Worm (Caenorhabditis elegans) whole organism, young adult: ENCODE measurements around the gene Y56A3A.6.

Experiments used
- B0035.1 ChIP-seq: sonication (generic microtip); optimal IDR thresholded peaks from 2 replicates; lab custom pipeline; 2016; ENCODE audit warnings: missing genetic modification characterization, mild to moderate bottlenecking, missing compliant biosample characterization, missing genotype, missing genetic modification reagents
- B0336.3 ChIP-seq: fragments of 200-800 bp; sonication (Bioruptor generic); IDR thresholded peaks from 2 replicates; pipeline ENCODE4 v1.3.6; 2022; ENCODE audit warnings: missing genetic modification characterization, missing compliant biosample characterization
- C06A6.2 ChIP-seq: fragments of 200-800 bp; sonication (Bioruptor generic); conservative IDR thresholded peaks from 2 replicates; pipeline ENCODE4 v1.3.6; 2022; ENCODE audit warnings: missing genetic modification characterization, missing compliant biosample characterization
- D2030.7 ChIP-seq: fragments of 200-800 bp; sonication (Bioruptor generic); IDR thresholded peaks from 2 replicates; pipeline ENCODE4 v1.3.6; 2022; ENCODE audit warnings: missing genetic modification reagents, missing genetic modification characterization, missing compliant biosample characterization
- F39B2.1 ChIP-seq: fragments of 200-800 bp; sonication (Bioruptor generic); IDR thresholded peaks from 2 replicates; pipeline ENCODE4 v1.3.6; 2022; ENCODE audit warnings: missing genetic modification reagents, missing genetic modification characterization, missing compliant biosample characterization
- F57C9.4 ChIP-seq: sonication (generic microtip); optimal IDR thresholded peaks from 2 replicates; lab custom pipeline; 2017; ENCODE audit warnings: mild to moderate bottlenecking, missing genetic modification characterization, missing compliant biosample characterization
- K12H6.12 ChIP-seq: fragments of 200-800 bp; sonication (Bioruptor generic); optimal IDR thresholded peaks from 2 replicates; lab custom pipeline; 2018; ENCODE audit warnings: mild to moderate bottlenecking, missing genetic modification characterization, missing compliant biosample characterization
- T26A5.8 ChIP-seq: sonication (generic microtip); optimal IDR thresholded peaks from 2 replicates; lab custom pipeline; 2016; ENCODE audit warnings: missing genetic modification characterization, missing compliant biosample characterization
- Y95B8A.8 ChIP-seq: fragments of 200-800 bp; sonication (Bioruptor generic); IDR thresholded peaks from 2 replicates; pipeline ENCODE4 v1.3.6; 2022; ENCODE audit warnings: missing genetic modification reagents, missing genetic modification characterization, missing compliant biosample characterization
- ZK185.1 ChIP-seq: sonication (generic microtip); optimal IDR thresholded peaks from 2 replicates; lab custom pipeline; 2016; ENCODE audit warnings: mild to moderate bottlenecking, missing genetic modification characterization, missing compliant biosample characterization; ENCODE audit not compliant: poor library complexity, severe bottlenecking
- ama-1 ChIP-seq, 3 experiments: fragments of 150-350 bp in 1 of 3; sonication (generic microtip) in 2 of 3; optimal IDR thresholded peaks; 2 replicates each; lab custom pipeline; 2014 to 2018; ENCODE audit warnings: missing biosample characterization in 2 of 3, missing genetic modification characterization in 2 of 3, missing genetic modification reagents in 2 of 3
- attf-5 ChIP-seq: fragments of 200-800 bp; sonication (Bioruptor generic); optimal IDR thresholded peaks from 2 replicates; lab custom pipeline; 2018; ENCODE audit warnings: mild to moderate bottlenecking, missing genetic modification characterization, missing compliant biosample characterization
- cebp-1 ChIP-seq, 2 experiments: fragments of 200-800 bp in 1 of 2; sonication (Bioruptor generic) in 1 of 2; sonication (generic microtip) in 1 of 2; IDR thresholded peaks in 1 of 2; optimal IDR thresholded peaks in 1 of 2; 2 replicates each; pipeline versions ENCODE4 v1.3.6 to Lab custom; 2017 to 2022; ENCODE audit warnings: missing compliant biosample characterization in 2 of 2, missing genetic modification characterization in 2 of 2, mild to moderate bottlenecking in 1 of 2, missing genetic modification reagents in 1 of 2, moderate library complexity in 1 of 2
- cebp-2 ChIP-seq: fragments of 200-800 bp; sonication (Bioruptor generic); IDR thresholded peaks from 2 replicates; pipeline ENCODE4 v1.3.6; 2022; ENCODE audit warnings: missing genetic modification characterization, missing compliant biosample characterization
- ceh-58 ChIP-seq: fragments of 200-800 bp; sonication (Bioruptor generic); IDR thresholded peaks from 2 replicates; pipeline ENCODE4 v1.3.6; 2022; ENCODE audit warnings: missing genetic modification characterization, missing compliant biosample characterization
- ceh-79 ChIP-seq: sonication (generic microtip); optimal IDR thresholded peaks from 2 replicates; lab custom pipeline; 2017; ENCODE audit warnings: mild to moderate bottlenecking, missing genetic modification characterization, missing compliant biosample characterization
- ceh-91 ChIP-seq: fragments of 200-800 bp; sonication (Bioruptor generic); IDR thresholded peaks from 2 replicates; pipeline ENCODE4 v1.3.6; 2022; ENCODE audit warnings: missing genetic modification reagents, missing genetic modification characterization, missing compliant biosample characterization
- chd-7 ChIP-seq: sonication (generic microtip); optimal IDR thresholded peaks from 2 replicates; lab custom pipeline; 2016; ENCODE audit warnings: mild to moderate bottlenecking, missing genetic modification characterization, moderate library complexity, missing compliant biosample characterization
- dpl-1 ChIP-seq: fragments of 150-350 bp; optimal IDR thresholded peaks from 2 replicates; lab custom pipeline; 2014; ENCODE audit warnings: missing biosample characterization, missing genetic modification reagents, missing genetic modification characterization
- egrh-3 ChIP-seq: fragments of 200-800 bp; sonication (Bioruptor generic); IDR thresholded peaks from 2 replicates; pipeline ENCODE4 v1.3.6; 2022; ENCODE audit warnings: missing genetic modification reagents, missing genetic modification characterization, missing compliant biosample characterization
- ekl-4 ChIP-seq: fragments of 200-800 bp; sonication (Bioruptor generic); IDR thresholded peaks from 2 replicates; pipeline ENCODE4 v1.3.6; 2022; ENCODE audit warnings: missing genetic modification reagents, missing genetic modification characterization, missing compliant biosample characterization
- gei-17 ChIP-seq: fragments of 200-800 bp; sonication (Bioruptor generic); optimal IDR thresholded peaks from 2 replicates; lab custom pipeline; 2018; ENCODE audit warnings: mild to moderate bottlenecking, missing genetic modification characterization, missing compliant biosample characterization
- hmg-20 ChIP-seq: fragments of 200-800 bp; sonication (Bioruptor generic); IDR thresholded peaks from 2 replicates; pipeline ENCODE4 v1.3.6; 2022; ENCODE audit warnings: missing genetic modification reagents, missing genetic modification characterization, missing compliant biosample characterization
- let-526 ChIP-seq: fragments of 200-800 bp; sonication (Bioruptor generic); IDR thresholded peaks from 2 replicates; pipeline ENCODE4 v1.3.6; 2022; ENCODE audit warnings: missing genetic modification reagents, missing genetic modification characterization, missing compliant biosample characterization
- let-607 ChIP-seq, 2 experiments: fragments of 200-800 bp in 1 of 2; sonication (Bioruptor generic) in 1 of 2; sonication (generic microtip) in 1 of 2; optimal IDR thresholded peaks; 2 replicates each; lab custom pipeline; 2016 to 2018; ENCODE audit warnings: mild to moderate bottlenecking in 2 of 2, missing compliant biosample characterization in 2 of 2, missing genetic modification characterization in 2 of 2, moderate library complexity in 2 of 2, missing genotype in 1 of 2
- lin-40 ChIP-seq: sonication (generic microtip); optimal IDR thresholded peaks from 2 replicates; lab custom pipeline; 2016; ENCODE audit warnings: missing genetic modification characterization, mild to moderate bottlenecking, missing compliant biosample characterization, missing genotype, missing genetic modification reagents
- lin-54 ChIP-seq: fragments of 200-800 bp; sonication (Bioruptor generic); optimal IDR thresholded peaks from 2 replicates; lab custom pipeline; 2018; ENCODE audit warnings: mild to moderate bottlenecking, missing genetic modification characterization, missing compliant biosample characterization
- lsy-27 ChIP-seq: sonication (generic microtip); optimal IDR thresholded peaks from 2 replicates; lab custom pipeline; 2017; ENCODE audit warnings: missing genetic modification characterization, mild to moderate bottlenecking, missing compliant biosample characterization, antibody characterized with exemption, missing genotype, borderline replicate concordance; ENCODE audit not compliant: insufficient read depth
- madf-3 ChIP-seq: fragments of 200-800 bp; sonication (Bioruptor generic); IDR thresholded peaks from 2 replicates; pipeline ENCODE4 v1.3.6; 2022; ENCODE audit warnings: missing genetic modification reagents, missing genetic modification characterization, missing compliant biosample characterization
- madf-6 ChIP-seq: fragments of 200-800 bp; sonication (Bioruptor generic); IDR thresholded peaks from 2 replicates; pipeline ENCODE4 v1.3.6; 2022; ENCODE audit warnings: missing genetic modification reagents, missing genetic modification characterization, missing compliant biosample characterization
- mcd-1 ChIP-seq: fragments of 200-800 bp; sonication (Bioruptor generic); IDR thresholded peaks from 2 replicates; pipeline ENCODE4 v1.3.6; 2022; ENCODE audit warnings: missing genetic modification reagents, missing genetic modification characterization, missing compliant biosample characterization
- mel-28 ChIP-seq: sonication (generic microtip); optimal IDR thresholded peaks from 2 replicates; lab custom pipeline; 2016; ENCODE audit warnings: borderline replicate concordance, mild to moderate bottlenecking, missing genetic modification characterization, missing compliant biosample characterization
- mes-4 ChIP-seq: sonication (generic microtip); optimal IDR thresholded peaks from 2 replicates; lab custom pipeline; 2016; ENCODE audit warnings: missing genotype, missing genetic modification characterization, missing compliant biosample characterization
- nfya-1 ChIP-seq: sonication (generic microtip); optimal IDR thresholded peaks from 2 replicates; lab custom pipeline; 2017; ENCODE audit warnings: antibody characterized with exemption, missing compliant biosample characterization, missing genetic modification characterization, borderline replicate concordance; ENCODE audit not compliant: insufficient read depth
- nfya-2 ChIP-seq: fragments of 200-800 bp; sonication (Bioruptor generic); IDR thresholded peaks from 2 replicates; pipeline ENCODE4 v1.3.6; 2022; ENCODE audit warnings: missing genetic modification reagents, missing genetic modification characterization, missing compliant biosample characterization
- nhr-120 ChIP-seq: fragments of 200-800 bp; sonication (Bioruptor generic); IDR thresholded peaks from 2 replicates; pipeline ENCODE4 v1.3.6; 2022; ENCODE audit warnings: missing genetic modification characterization, missing compliant biosample characterization
- nhr-179 ChIP-seq: sonication (generic microtip); optimal IDR thresholded peaks from 2 replicates; lab custom pipeline; 2016; ENCODE audit warnings: mild to moderate bottlenecking, missing genetic modification characterization, missing compliant biosample characterization
- pbrm-1 ChIP-seq: fragments of 200-800 bp; sonication (Bioruptor generic); IDR thresholded peaks from 2 replicates; pipeline ENCODE4 v1.3.6; 2022; ENCODE audit warnings: missing genetic modification reagents, missing genetic modification characterization, missing compliant biosample characterization
- repo-1 ChIP-seq: sonication (generic microtip); optimal IDR thresholded peaks from 2 replicates; lab custom pipeline; 2017; ENCODE audit warnings: mild to moderate bottlenecking, missing genetic modification characterization, missing compliant biosample characterization
- sdz-38 ChIP-seq: sonication (generic microtip); optimal IDR thresholded peaks from 2 replicates; lab custom pipeline; 2016; ENCODE audit warnings: missing genotype, missing genetic modification characterization, missing compliant biosample characterization
- snpc-1.3 ChIP-seq: sonication (generic microtip); optimal IDR thresholded peaks from 2 replicates; lab custom pipeline; 2017; ENCODE audit warnings: missing genetic modification characterization, mild to moderate bottlenecking, missing compliant biosample characterization, antibody characterized with exemption, moderate library complexity, missing genotype, missing genetic modification reagents; ENCODE audit not compliant: insufficient read depth
- somi-1 ChIP-seq: fragments of 200-800 bp; sonication (Bioruptor generic); optimal IDR thresholded peaks from 2 replicates; lab custom pipeline; 2018; ENCODE audit warnings: mild to moderate bottlenecking, missing genetic modification characterization, missing compliant biosample characterization
- unc-130 ChIP-seq: sonication (generic microtip); optimal IDR thresholded peaks from 2 replicates; lab custom pipeline; 2016; ENCODE audit warnings: missing genetic modification reagents, missing genetic modification characterization, missing compliant biosample characterization
- zim-3 ChIP-seq: sonication (generic microtip); optimal IDR thresholded peaks from 2 replicates; lab custom pipeline; 2017; ENCODE audit warnings: mild to moderate bottlenecking, missing genetic modification characterization, moderate library complexity, missing compliant biosample characterization
- ztf-25 ChIP-seq: fragments of 200-800 bp; sonication (Bioruptor generic); IDR thresholded peaks from 2 replicates; pipeline ENCODE4 v1.3.6; 2022; ENCODE audit warnings: missing genetic modification reagents, missing genetic modification characterization, missing compliant biosample characterization
- ztf-3 ChIP-seq: fragments of 200-800 bp; sonication (Bioruptor generic); optimal IDR thresholded peaks from 2 replicates; lab custom pipeline; 2018; ENCODE audit warnings: mild to moderate bottlenecking, missing genetic modification characterization, missing compliant biosample characterization
- ztf-6 ChIP-seq: fragments of 200-800 bp; sonication (Bioruptor generic); IDR thresholded peaks from 2 replicates; pipeline ENCODE4 v1.3.6; 2022; ENCODE audit warnings: missing genetic modification reagents, missing genetic modification characterization, missing compliant biosample characterization

Y56A3A.6 gene

ce11 chrIII:11921658-11922098 lies 43.1 kb upstream of the Y56A3A.6 start, which contains the start of gene Y56A3A.22 (continued):
- TF ChIP-seq mel-28 (no peak), cebp-2 (GFP tag; lab: Robert Waterston, UW) (0 out of 2 replicates have a peak, but pooled peaks have one; percentile 76), ceh-58 (GFP tag; lab: Robert Waterston, UW) (no peak), hmg-20 (GFP tag; lab: Robert Waterston, UW) (peak; percentile 30; the same call in 1 of the 2 replicates), cebp-1 (GFP tag; IDR thresholded peaks at IDR 0.05; lab: Robert Waterston, UW) (no peak), cebp-1 (tag; optimal IDR thresholded peaks at IDR 0.05; lab: Kevin White, UChicago) (peak; percentile 43), ztf-25 (no peak), B0035.1 (tag; lab: Kevin White, UChicago) (peak; percentile 45), F39B2.1 (peak; percentile 24; the same call in 1 of the 2 replicates), let-526 (GFP tag; lab: Robert Waterston, UW) (no peak), mcd-1 (peak; percentile 46), chd-7 (peak; percentile 84), nhr-179 (tag; lab: Kevin White, UChicago) (no peak), lin-40 (tag; lab: Kevin White, UChicago) (peak; percentile 57), sdz-38 (tag; lab: Kevin White, UChicago) (no peak), attf-5 (GFP tag; lab: Kevin White, UChicago) (no peak), ceh-91 (GFP tag; lab: Robert Waterston, UW) (no peak), nfya-1 (tag; lab: Kevin White, UChicago) (no peak), dpl-1 (GFP tag; lab: Kevin White, UChicago) (no peak), B0336.3 (GFP tag; lab: Robert Waterston, UW) (peak; percentile 94), nfya-2 (GFP tag; lab: Robert Waterston, UW) (no peak), ceh-79 (peak; percentile 83), repo-1 (peak; percentile 93), C06A6.2 (no peak), ztf-3 (GFP tag; lab: Kevin White, UChicago) (peak; percentile 72), lin-54 (GFP tag; lab: Kevin White, UChicago) (peak; percentile 8), lsy-27 (tag; lab: Kevin White, UChicago) (no peak), madf-6 (GFP tag; lab: Robert Waterston, UW) (peak; percentile 50), pbrm-1 (peak; percentile 81), ekl-4 (GFP tag; lab: Robert Waterston, UW) (no peak; the same call in 1 of the 2 replicates), T26A5.8 (tag; lab: Kevin White, UChicago) (no peak), unc-130 (GFP tag; lab: Kevin White, UChicago) (no peak), ZK185.1 (tag; lab: Kevin White, UChicago) (no peak), zim-3 (peak; percentile 86), ama-1 (optimal IDR thresholded peaks at IDR 0.05; lab: Kevin White, UChicago) (peak; percentile 87), ama-1 (GFP tag; optimal IDR thresholded peaks at IDR 0.05; lab: Kevin White, UChicago) (no peak), D2030.7 (GFP tag; lab: Robert Waterston, UW) (0 out of 2 replicates have a peak, but pooled peaks have one; percentile 38), K12H6.12 (tag; lab: Kevin White, UChicago) (peak; percentile 35), madf-3 (no peak; the same call in 1 of the 2 replicates), snpc-1.3 (tag; lab: Kevin White, UChicago) (peak; percentile 32), F57C9.4 (tag; lab: Kevin White, UChicago) (no peak), let-607 (tag; optimal IDR thresholded peaks at IDR 0.05; lab: Kevin White, UChicago) (peak; percentile 24 to 79), nhr-120 (GFP tag; lab: Robert Waterston, UW) (0 out of 2 replicates have a peak, but pooled peaks have one; percentile 58), somi-1 (GFP tag; lab: Kevin White, UChicago) (peak; percentile 15), egrh-3 (GFP tag; lab: Robert Waterston, UW) (no peak), gei-17 (peak; percentile 31), Y95B8A.8 (GFP tag; lab: Robert Waterston, UW) (no peak), mes-4 (no peak), ztf-6 (no peak)
